Worm (Caenorhabditis elegans) whole organism, late embryonic: ENCODE measurements around the gene F14F3.4.

Experiments
- C08G9.2 ChIP-seq: sonication (generic microtip); optimal IDR thresholded peaks from 2 replicates; lab custom pipeline; 2016; ENCODE audit warnings: mild to moderate bottlenecking, missing genetic modification characterization, moderate library complexity, missing compliant biosample characterization
- C38D4.7 ChIP-seq: fragments of 200-800 bp; sonication (Bioruptor generic); optimal IDR thresholded peaks from 2 replicates; lab custom pipeline; 2018; ENCODE audit warnings: mild to moderate bottlenecking, missing genetic modification characterization, moderate library complexity, missing compliant biosample characterization
- F13H6.1 ChIP-seq: sonication (generic microtip); optimal IDR thresholded peaks from 2 replicates; lab custom pipeline; 2016; ENCODE audit warnings: missing genetic modification characterization, missing compliant biosample characterization
- T23F11.4 ChIP-seq: fragments of 200-800 bp; sonication (Bioruptor generic); optimal IDR thresholded peaks from 2 replicates; lab custom pipeline; 2018; ENCODE audit warnings: mild to moderate bottlenecking, missing genetic modification characterization, missing compliant biosample characterization
- Y22D7AL.16 ChIP-seq: sonication (generic microtip); optimal IDR thresholded peaks from 2 replicates; lab custom pipeline; 2016; ENCODE audit warnings: missing genetic modification characterization, missing compliant biosample characterization
- ahr-1 ChIP-seq: sonication (generic microtip); optimal IDR thresholded peaks from 2 replicates; lab custom pipeline; 2016; ENCODE audit warnings: missing genetic modification characterization, missing compliant biosample characterization
- ceh-14 ChIP-seq: sonication (generic microtip); optimal IDR thresholded peaks from 2 replicates; lab custom pipeline; 2016; ENCODE audit warnings: missing genotype, missing genetic modification characterization, missing compliant biosample characterization
- ceh-18 ChIP-seq: sonication (generic microtip); optimal IDR thresholded peaks from 2 replicates; lab custom pipeline; 2016; ENCODE audit warnings: missing genetic modification characterization, missing compliant biosample characterization
- ceh-22 ChIP-seq: sonication (generic microtip); optimal IDR thresholded peaks from 2 replicates; lab custom pipeline; 2017; ENCODE audit warnings: missing biosample characterization, missing genetic modification characterization
- ceh-30 ChIP-seq: fragments of 150-350 bp; optimal IDR thresholded peaks from 2 replicates; lab custom pipeline; 2014; ENCODE audit warnings: missing biosample characterization, missing genetic modification characterization
- ceh-31 ChIP-seq: sonication (generic microtip); optimal IDR thresholded peaks from 2 replicates; lab custom pipeline; 2016; ENCODE audit warnings: missing genetic modification characterization, missing compliant biosample characterization
- ceh-34 ChIP-seq: sonication (generic microtip); optimal IDR thresholded peaks from 2 replicates; lab custom pipeline; 2016; ENCODE audit warnings: mild to moderate bottlenecking, missing genetic modification characterization, missing compliant biosample characterization
- ceh-45 ChIP-seq: fragments of 200-800 bp; sonication (Bioruptor generic); IDR thresholded peaks from 2 replicates; pipeline ENCODE4 v1.3.6; 2022; ENCODE audit warnings: missing genetic modification reagents, missing genetic modification characterization, missing compliant biosample characterization
- ceh-48 ChIP-seq: sonication (generic microtip); optimal IDR thresholded peaks from 2 replicates; lab custom pipeline; 2016; ENCODE audit warnings: missing genetic modification characterization, inconsistent platforms, missing compliant biosample characterization
- ceh-9 ChIP-seq: sonication (generic microtip); optimal IDR thresholded peaks from 2 replicates; lab custom pipeline; 2016; ENCODE audit warnings: mild to moderate bottlenecking, missing genetic modification characterization, inconsistent platforms, missing compliant biosample characterization
- che-1 ChIP-seq: sonication (generic microtip); optimal IDR thresholded peaks from 2 replicates; lab custom pipeline; 2016; ENCODE audit warnings: mild to moderate bottlenecking, missing genetic modification characterization, missing compliant biosample characterization
- dmd-4 ChIP-seq: sonication (generic microtip); optimal IDR thresholded peaks from 2 replicates; lab custom pipeline; 2016; ENCODE audit warnings: borderline replicate concordance, missing genetic modification characterization, missing compliant biosample characterization
- elt-2 ChIP-seq: sonication (generic microtip); optimal IDR thresholded peaks from 2 replicates; lab custom pipeline; 2016; ENCODE audit warnings: missing genetic modification reagents, missing genetic modification characterization, missing compliant biosample characterization
- elt-4 ChIP-seq: sonication (generic microtip); optimal IDR thresholded peaks from 2 replicates; lab custom pipeline; 2016; ENCODE audit warnings: missing genetic modification characterization, missing compliant biosample characterization
- eyg-1 ChIP-seq: sonication (generic microtip); optimal IDR thresholded peaks from 2 replicates; lab custom pipeline; 2016; ENCODE audit warnings: missing genotype, missing genetic modification characterization, missing compliant biosample characterization
- fax-1 ChIP-seq: sonication (generic microtip); optimal IDR thresholded peaks from 2 replicates; lab custom pipeline; 2016; ENCODE audit warnings: missing genotype, missing genetic modification characterization, missing compliant biosample characterization
- fkh-10 ChIP-seq: fragments of 150-350 bp; optimal IDR thresholded peaks from 2 replicates; lab custom pipeline; 2014; ENCODE audit warnings: missing biosample characterization, missing genetic modification reagents, missing genetic modification characterization
- hlh-13 ChIP-seq: fragments of 200-800 bp; sonication (Bioruptor generic); optimal IDR thresholded peaks from 2 replicates; lab custom pipeline; 2018; ENCODE audit warnings: mild to moderate bottlenecking, missing genetic modification characterization, missing compliant biosample characterization
- hlh-30 ChIP-seq: sonication (generic microtip); optimal IDR thresholded peaks from 2 replicates; lab custom pipeline; 2017; ENCODE audit warnings: antibody characterized with exemption, missing genetic modification characterization, missing compliant biosample characterization; ENCODE audit not compliant: insufficient read depth
- hlh-6 ChIP-seq: sonication (generic microtip); optimal IDR thresholded peaks from 2 replicates; lab custom pipeline; 2016; ENCODE audit warnings: missing genotype, missing genetic modification characterization, missing compliant biosample characterization
- lim-6 ChIP-seq: sonication (generic microtip); optimal IDR thresholded peaks from 2 replicates; lab custom pipeline; 2016; ENCODE audit warnings: missing genetic modification characterization, missing compliant biosample characterization
- lin-11 ChIP-seq: fragments of 200-800 bp; sonication (Bioruptor generic); optimal IDR thresholded peaks from 2 replicates; lab custom pipeline; 2018; ENCODE audit warnings: mild to moderate bottlenecking, missing genetic modification characterization, missing compliant biosample characterization
- madf-2 ChIP-seq: sonication (generic microtip); optimal IDR thresholded peaks from 2 replicates; lab custom pipeline; 2017; ENCODE audit warnings: missing genetic modification characterization, missing compliant biosample characterization
- mec-3 ChIP-seq: sonication (generic microtip); optimal IDR thresholded peaks from 2 replicates; lab custom pipeline; 2016; ENCODE audit warnings: borderline replicate concordance, missing genetic modification characterization, missing compliant biosample characterization
- nfya-1 ChIP-seq: sonication (generic microtip); optimal IDR thresholded peaks from 2 replicates; lab custom pipeline; 2017; ENCODE audit warnings: missing genetic modification characterization, mild to moderate bottlenecking, missing compliant biosample characterization, antibody characterized with exemption, moderate library complexity
- nhr-232 ChIP-seq: sonication (generic microtip); optimal IDR thresholded peaks from 2 replicates; lab custom pipeline; 2016; ENCODE audit warnings: missing genetic modification characterization, missing compliant biosample characterization
- odd-2 ChIP-seq: sonication (generic microtip); optimal IDR thresholded peaks from 2 replicates; lab custom pipeline; 2017; ENCODE audit warnings: antibody characterized with exemption, mild to moderate bottlenecking, missing genetic modification characterization, missing compliant biosample characterization
- pag-3 ChIP-seq: sonication (generic microtip); optimal IDR thresholded peaks from 2 replicates; lab custom pipeline; 2016; ENCODE audit warnings: missing compliant biosample characterization, missing genetic modification characterization, borderline replicate concordance
- pat-9 ChIP-seq: fragments of 200-800 bp; sonication (Bioruptor generic); optimal IDR thresholded peaks from 2 replicates; lab custom pipeline; 2018; ENCODE audit warnings: mild to moderate bottlenecking, missing genetic modification characterization, moderate library complexity, missing compliant biosample characterization
- pax-1 ChIP-seq: fragments of 150-350 bp; optimal IDR thresholded peaks from 2 replicates; lab custom pipeline; 2014; ENCODE audit warnings: missing biosample characterization, missing genetic modification characterization
- pqm-1 ChIP-seq: sonication (generic microtip); optimal IDR thresholded peaks from 2 replicates; lab custom pipeline; 2016; ENCODE audit warnings: missing genetic modification characterization, missing compliant biosample characterization
- pros-1 ChIP-seq: fragments of 150-350 bp; optimal IDR thresholded peaks from 2 replicates; lab custom pipeline; 2014; ENCODE audit warnings: missing biosample characterization, missing genetic modification reagents, missing genetic modification characterization
- ref-2 ChIP-seq: sonication (generic microtip); optimal IDR thresholded peaks from 2 replicates; lab custom pipeline; 2016; ENCODE audit warnings: missing genetic modification characterization, missing compliant biosample characterization
- rnt-1 ChIP-seq: sonication (generic microtip); optimal IDR thresholded peaks from 2 replicates; lab custom pipeline; 2016; ENCODE audit warnings: missing genetic modification characterization, missing compliant biosample characterization
- sdc-2 ChIP-seq: sonication (generic microtip); optimal IDR thresholded peaks from 2 replicates; lab custom pipeline; 2016; ENCODE audit warnings: missing genotype, missing genetic modification characterization, missing compliant biosample characterization
- sox-4 ChIP-seq: sonication (generic microtip); optimal IDR thresholded peaks from 2 replicates; lab custom pipeline; 2017; ENCODE audit warnings: mild to moderate bottlenecking, missing genetic modification characterization, inconsistent platforms, missing compliant biosample characterization
- ttx-3 ChIP-seq: sonication (generic microtip); optimal IDR thresholded peaks from 2 replicates; lab custom pipeline; 2016; ENCODE audit warnings: missing genetic modification reagents, missing genetic modification characterization, missing compliant biosample characterization
- unc-3 ChIP-seq, 2 experiments: fragments of 200-800 bp in 1 of 2; sonication (Bioruptor generic) in 1 of 2; sonication (generic microtip) in 1 of 2; conservative IDR thresholded peaks in 1 of 2; optimal IDR thresholded peaks in 1 of 2; 2 replicates each; pipeline versions ENCODE4 v1.3.6 to Lab custom; 2016 to 2022; ENCODE audit warnings: missing compliant biosample characterization in 2 of 2, missing genetic modification characterization in 2 of 2, missing genetic modification reagents in 1 of 2
- ztf-16 ChIP-seq: sonication (generic microtip); optimal IDR thresholded peaks from 2 replicates; lab custom pipeline; 2017; ENCODE audit warnings: missing genetic modification characterization, missing compliant biosample characterization

F14F3.4 gene

ce11 chrX:10532180-10532833, 11.1 kb upstream of the F14F3.4 start:
- TF ChIP-seq fkh-10 (GFP tag; lab: Kevin White, UChicago): no peak
- no peak for TF ChIP-seq fax-1 (tag; lab: Kevin White, UChicago)
- peak; percentile 60 for TF ChIP-seq elt-2 (tag; lab: Kevin White, UChicago)

DNA sequence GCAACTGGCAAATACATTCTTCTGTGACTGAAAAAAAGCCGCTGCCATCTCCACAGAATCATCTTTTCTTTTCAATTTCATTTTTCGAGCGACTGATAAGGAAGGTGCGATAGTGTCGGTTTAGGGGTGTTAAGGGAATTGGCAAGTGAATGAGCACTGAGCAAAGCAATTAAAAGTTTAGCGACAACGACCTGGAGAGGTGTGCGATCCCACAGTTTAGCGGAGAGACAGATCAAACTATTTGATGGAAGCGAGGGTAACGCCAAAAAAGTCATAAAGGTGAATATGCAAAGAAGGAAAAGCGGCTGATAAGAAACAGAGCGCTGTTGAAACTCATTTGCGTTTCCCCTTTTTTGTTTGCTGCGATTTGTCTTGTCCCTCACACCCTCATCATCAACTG, 7.8 kb upstream of the F14F3.4 start, which contains the start of the genes F14F3.5 and slcf-1:
Gene F14F3.5, minus strand, starts transcription at position 234 of the 400 bp plus-strand sequence.
Gene slcf-1, plus strand, starts transcription at position 302 of the 400 bp plus-strand sequence.
- TF ChIP-seq ceh-48 (no peak), lin-11 (tag; lab: Kevin White, UChicago) (no peak), ceh-9 (tag; lab: Kevin White, UChicago) (no peak), elt-2 (tag; lab: Kevin White, UChicago) (peak; percentile 42), elt-4 (tag; lab: Kevin White, UChicago) (no peak), hlh-30 (tag; lab: Kevin White, UChicago) (no peak), pqm-1 (tag; lab: Kevin White, UChicago) (no peak), ceh-34 (no peak)

DNA sequence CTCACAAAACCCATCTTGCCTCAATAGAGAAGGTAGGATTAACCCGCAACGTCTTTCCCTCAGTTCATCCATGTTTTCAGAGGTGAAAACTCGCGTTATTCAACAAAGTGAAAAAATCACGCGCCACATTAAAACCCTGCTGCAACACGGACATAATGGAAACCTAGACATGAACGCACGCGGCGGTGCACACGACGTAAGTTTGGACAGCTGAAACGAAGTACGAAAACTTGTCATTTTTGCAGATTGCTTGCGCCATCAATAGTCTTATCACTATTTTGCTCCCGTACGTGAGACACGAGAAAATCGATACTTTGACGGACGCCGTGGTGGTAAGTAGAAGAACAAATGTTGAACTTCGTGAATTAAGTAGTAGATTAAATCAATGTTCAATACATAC, 6.2 kb upstream of the F14F3.4 start:
- TF ChIP-seq hlh-30 (tag; lab: Kevin White, UChicago) (no peak), ceh-9 (tag; lab: Kevin White, UChicago) (no peak), mec-3 (no peak), pqm-1 (tag; lab: Kevin White, UChicago) (no peak), hlh-6 (no peak), nhr-232 (tag; lab: Kevin White, UChicago) (no peak), odd-2 (no peak), T23F11.4 (no peak), lim-6 (no peak), ceh-48 (no peak), F13H6.1 (no peak), pax-1 (tag; lab: Kevin White, UChicago) (no peak), ahr-1 (tag; lab: Kevin White, UChicago) (no peak), C08G9.2 (tag; lab: Kevin White, UChicago) (no peak), unc-3 (GFP tag; conservative IDR thresholded peaks at IDR 0.05; lab: Robert Waterston, UW) (no peak), unc-3 (tag; optimal IDR thresholded peaks at IDR 0.05; lab: Kevin White, UChicago) (no peak)

DNA sequence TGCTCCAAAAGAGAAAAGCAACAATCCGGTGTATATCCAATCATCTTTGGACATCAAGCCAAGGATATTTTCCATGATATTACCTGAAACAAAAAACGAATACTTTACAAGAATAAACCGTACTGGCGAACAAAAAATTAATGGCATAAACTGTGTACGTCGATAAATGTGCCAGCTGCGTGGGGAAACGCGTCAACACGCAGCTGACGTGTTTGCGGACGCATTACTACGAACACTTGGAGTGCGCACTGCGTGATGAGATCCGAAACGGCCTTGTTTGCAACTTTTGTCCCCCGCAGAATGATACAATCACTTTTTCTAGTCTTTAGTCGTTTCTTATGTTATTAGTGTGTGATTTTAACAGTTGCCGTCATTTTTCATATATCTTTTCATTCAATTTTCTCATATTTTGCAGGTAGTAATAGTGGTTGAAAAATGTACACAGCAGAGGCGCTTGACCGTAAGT, 3.3 kb upstream of the F14F3.4 start, which contains the start of the genes mboa-7 and git-1:
Gene mboa-7, minus strand, starts transcription at position 83 of the 466 bp plus-strand sequence.
Gene git-1, plus strand, starts transcription at position 416 of the 466 bp plus-strand sequence.
- TF ChIP-seq ceh-30 (no peak), fax-1 (tag; lab: Kevin White, UChicago) (no peak), pag-3 (no peak), T23F11.4 (no peak), ceh-14 (tag; lab: Kevin White, UChicago) (no peak), nhr-232 (tag; lab: Kevin White, UChicago) (peak; percentile 14), ref-2 (no peak), hlh-13 (no peak), madf-2 (tag; lab: Kevin White, UChicago) (peak; percentile 12), pros-1 (no peak), ztf-16 (tag; lab: Kevin White, UChicago) (no peak), ceh-31 (peak; percentile 43), nfya-1 (tag; lab: Kevin White, UChicago) (peak; percentile 41), pat-9 (tag; lab: Kevin White, UChicago) (peak; percentile 53), rnt-1 (tag; lab: Kevin White, UChicago) (no peak), unc-3 (GFP tag; conservative IDR thresholded peaks at IDR 0.05; lab: Robert Waterston, UW) (no peak), unc-3 (tag; optimal IDR thresholded peaks at IDR 0.05; lab: Kevin White, UChicago) (no peak), C38D4.7 (GFP tag; lab: Kevin White, UChicago) (no peak), Y22D7AL.16 (tag; lab: Kevin White, UChicago) (no peak), hlh-30 (tag; lab: Kevin White, UChicago) (no peak), sox-4 (tag; lab: Kevin White, UChicago) (no peak), ceh-45 (no peak), che-1 (tag; lab: Kevin White, UChicago) (peak; percentile 12), eyg-1 (tag; lab: Kevin White, UChicago) (no peak), sdc-2 (tag; lab: Kevin White, UChicago) (peak; percentile 27), ceh-18 (tag; lab: Kevin White, UChicago) (peak; percentile 31), C08G9.2 (tag; lab: Kevin White, UChicago) (no peak), ceh-22 (tag; lab: Kevin White, UChicago) (no peak), hlh-6 (no peak), dmd-4 (tag; lab: Kevin White, UChicago) (no peak), elt-4 (tag; lab: Kevin White, UChicago) (no peak), ttx-3 (tag; lab: Kevin White, UChicago) (no peak)
